Worm (Caenorhabditis elegans) whole organism, young adult: Measurements from ENCODE around the gene ctl-2.
"Not testable (repeated sequence)": the region's sequence is repeated elsewhere in the genome, so short reads cannot be mapped to it uniquely, and the experiment has no call there.

Experiments
- B0035.1 ChIP-seq: sonication (generic microtip); optimal IDR thresholded peaks from 2 replicates; lab custom pipeline; 2016; ENCODE audit warnings: missing genetic modification characterization, mild to moderate bottlenecking, missing compliant biosample characterization, missing genotype, missing genetic modification reagents
- F52B5.7 ChIP-seq: sonication (generic microtip); optimal IDR thresholded peaks from 2 replicates; lab custom pipeline; 2016; ENCODE audit warnings: mild to moderate bottlenecking, missing genetic modification characterization, missing compliant biosample characterization
- K11D2.4 ChIP-seq: fragments of 200-800 bp; sonication (Bioruptor generic); IDR thresholded peaks from 2 replicates; pipeline ENCODE4 v1.3.6; 2022; ENCODE audit warnings: missing genetic modification reagents, missing genetic modification characterization, missing compliant biosample characterization
- akir-1 ChIP-seq: fragments of 200-800 bp; sonication (Bioruptor generic); optimal IDR thresholded peaks from 2 replicates; lab custom pipeline; 2018; ENCODE audit warnings: mild to moderate bottlenecking, missing genetic modification characterization, moderate library complexity, missing compliant biosample characterization
- ama-1 ChIP-seq, 3 experiments: fragments of 150-350 bp in 1 of 3; sonication (generic microtip) in 2 of 3; optimal IDR thresholded peaks; 2 replicates each; lab custom pipeline; 2014 to 2018; ENCODE audit warnings: missing biosample characterization in 2 of 3, missing genetic modification characterization in 2 of 3, missing genetic modification reagents in 2 of 3
- gei-17 ChIP-seq: fragments of 200-800 bp; sonication (Bioruptor generic); optimal IDR thresholded peaks from 2 replicates; lab custom pipeline; 2018; ENCODE audit warnings: mild to moderate bottlenecking, missing genetic modification characterization, missing compliant biosample characterization
- let-526 ChIP-seq: fragments of 200-800 bp; sonication (Bioruptor generic); IDR thresholded peaks from 2 replicates; pipeline ENCODE4 v1.3.6; 2022; ENCODE audit warnings: missing genetic modification reagents, missing genetic modification characterization, missing compliant biosample characterization
- lin-26 ChIP-seq: fragments of 200-800 bp; sonication (Bioruptor generic); IDR thresholded peaks from 2 replicates; pipeline ENCODE4 v1.3.6; 2022; ENCODE audit warnings: missing genetic modification reagents, missing genetic modification characterization, missing compliant biosample characterization
- madf-6 ChIP-seq: fragments of 200-800 bp; sonication (Bioruptor generic); IDR thresholded peaks from 2 replicates; pipeline ENCODE4 v1.3.6; 2022; ENCODE audit warnings: missing genetic modification reagents, missing genetic modification characterization, missing compliant biosample characterization
- nhr-80 ChIP-seq: sonication (generic microtip); optimal IDR thresholded peaks from 2 replicates; lab custom pipeline; 2016; ENCODE audit warnings: missing genetic modification characterization, missing compliant biosample characterization
- snpc-4 ChIP-seq, 5 experiments: fragments of 150-350 bp in 1 of 5; sonication (generic microtip) in 4 of 5; optimal IDR thresholded peaks; 2 replicates each; lab custom pipeline; 2014 to 2018; ENCODE audit warnings: missing genetic modification characterization in 5 of 5, missing biosample characterization in 3 of 5, antibody characterized with exemption in 2 of 5, mild to moderate bottlenecking in 2 of 5, missing compliant biosample characterization in 2 of 5, missing genotype in 2 of 5, moderate library complexity in 2 of 5, missing genetic modification reagents in 1 of 5
- ztf-22 ChIP-seq: fragments of 200-800 bp; sonication (Bioruptor generic); optimal IDR thresholded peaks from 2 replicates; lab custom pipeline; 2018; ENCODE audit warnings: mild to moderate bottlenecking, missing genetic modification characterization, moderate library complexity, missing compliant biosample characterization
- ztf-25 ChIP-seq: fragments of 200-800 bp; sonication (Bioruptor generic); IDR thresholded peaks from 2 replicates; pipeline ENCODE4 v1.3.6; 2022; ENCODE audit warnings: missing genetic modification reagents, missing genetic modification characterization, missing compliant biosample characterization

DNA sequence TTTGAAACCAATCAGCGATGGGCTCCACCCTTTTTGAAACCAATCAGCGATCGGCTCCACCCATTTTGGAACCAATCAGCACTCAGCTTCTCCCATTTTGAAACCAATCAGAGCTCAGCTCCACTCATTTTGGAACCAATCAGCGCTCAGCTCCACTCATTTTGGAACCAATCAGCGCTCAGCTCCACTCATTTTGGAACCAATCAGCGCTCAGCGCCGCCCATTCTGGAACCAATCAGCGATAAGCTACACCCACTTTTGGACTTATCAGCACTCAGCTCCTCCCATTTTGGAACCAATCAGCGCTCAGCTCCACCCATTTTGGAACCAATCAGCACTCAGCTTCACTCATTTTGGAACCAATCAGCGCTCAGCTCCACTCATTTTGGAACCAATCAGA lies 26.8 kb downstream of the ctl-2 start:
- TF ChIP-seq ama-1 (optimal IDR thresholded peaks at IDR 0.05; lab: Kevin White, UChicago); ama-1 (GFP tag; optimal IDR thresholded peaks at IDR 0.05; lab: Kevin White, UChicago); F52B5.7 (tag; lab: Kevin White, UChicago); K11D2.4 (GFP tag; lab: Robert Waterston, UW); gei-17 (GFP tag; lab: Kevin White, UChicago); nhr-80 (tag; lab: Kevin White, UChicago); let-526; B0035.1 (tag; lab: Kevin White, UChicago); ztf-22 (GFP tag; lab: Kevin White, UChicago); snpc-4 (GFP tag; optimal IDR thresholded peaks at IDR 0.05; lab: Kevin White, UChicago); snpc-4 (tag; optimal IDR thresholded peaks at IDR 0.05; lab: Kevin White, UChicago); akir-1 (GFP tag; lab: Kevin White, UChicago); ztf-25 (GFP tag; lab: Robert Waterston, UW); lin-26 (GFP tag; lab: Robert Waterston, UW); madf-6 (GFP tag; lab: Robert Waterston, UW): not testable (repeated sequence)
